Worm (Caenorhabditis elegans) whole organism, L3 larva: Measurements from ENCODE around the gene srg-41.

Source experiments
- nhr-77 ChIP-seq: fragments of 150-350 bp; optimal IDR thresholded peaks from 2 replicates; lab custom pipeline; 2014; ENCODE audit warnings: missing biosample characterization, missing genetic modification characterization
- zag-1 ChIP-seq: fragments of 150-350 bp; optimal IDR thresholded peaks from 2 replicates; lab custom pipeline; 2014; ENCODE audit warnings: missing biosample characterization, missing genetic modification characterization
- ztf-11 ChIP-seq: fragments of 150-350 bp; optimal IDR thresholded peaks from 2 replicates; lab custom pipeline; 2014; ENCODE audit warnings: missing biosample characterization, missing genetic modification characterization

DNA sequence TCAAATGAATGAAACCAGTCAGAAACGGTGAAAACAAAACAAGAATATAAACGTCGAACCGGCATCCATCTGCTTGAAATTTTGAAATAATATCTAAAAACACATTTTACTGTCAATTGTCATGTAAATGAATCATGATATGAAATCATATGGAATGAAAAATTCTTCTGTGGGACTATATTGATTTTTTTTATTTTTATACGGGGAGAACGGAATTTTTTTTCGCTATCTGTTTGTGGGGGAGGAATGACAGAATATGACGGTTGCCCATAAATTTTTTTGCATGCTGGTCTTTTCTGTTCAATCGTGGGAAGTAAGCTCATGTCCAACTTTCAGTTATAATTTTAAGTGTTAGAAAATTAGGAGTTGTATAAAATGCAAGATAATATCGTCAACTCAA, 17.0 kb downstream of the srg-41 start, which contains the start of gene C06H2.7:
- TF ChIP-seq ztf-11 (tag; lab: Kevin White, UChicago) = no peak
- no peak for TF ChIP-seq zag-1 (tag; lab: Kevin White, UChicago)
- TF ChIP-seq nhr-77 (tag; lab: Kevin White, UChicago) = no peak
